Fruit fly (Drosophila melanogaster) whole organism, embryonic: Measurements from ENCODE around the gene wuho.

ENCODE experiments used
- Adf1 ChIP-seq: fragments of 200-800 bp; sonication (Bioruptor generic); IDR thresholded peaks from 2 replicates; pipeline ENCODE4 v1.3.6; 2022; ENCODE audit warnings: missing biosample characterization, missing genetic modification characterization
- Asciz ChIP-seq: fragments of 200-800 bp; sonication (Bioruptor generic); optimal IDR thresholded peaks from 2 replicates; lab custom pipeline; 2017; ENCODE audit warnings: missing biosample characterization, mild to moderate bottlenecking, missing genetic modification characterization, missing genetic modification reagents
- Awh ChIP-seq: fragments of 200-800 bp; sonication (Bioruptor generic); IDR thresholded peaks from 2 replicates; pipeline ENCODE4, ENCODE4 v1.3.6; 2022; ENCODE audit warnings: missing biosample characterization, missing genetic modification characterization
- Blimp-1 ChIP-seq: fragments of 200-800 bp; sonication (Bioruptor generic); optimal IDR thresholded peaks from 3 replicates; lab custom pipeline; 2018; ENCODE audit warnings: missing biosample characterization, missing genetic modification characterization, mild to moderate bottlenecking, moderate library complexity, missing genetic modification reagents
- CG1024 ChIP-seq: fragments of 200-800 bp; sonication (Bioruptor generic); IDR thresholded peaks from 2 replicates; pipeline ENCODE4 v1.3.6; 2022; ENCODE audit warnings: missing biosample characterization, missing genetic modification characterization
- CG10321 ChIP-seq: fragments of 200-800 bp; sonication (Bioruptor generic); IDR thresholded peaks from 2 replicates; pipeline ENCODE4 v1.3.6; 2022; ENCODE audit warnings: missing biosample characterization, missing genetic modification characterization
- CG12104 ChIP-seq: fragments of 200-800 bp; sonication (Bioruptor generic); optimal IDR thresholded peaks from 3 replicates; lab custom pipeline; 2016; ENCODE audit warnings: missing biosample characterization, missing genetic modification characterization
- CG12659 ChIP-seq: fragments of 200-800 bp; sonication (Bioruptor generic); optimal IDR thresholded peaks from 3 replicates; lab custom pipeline; 2017; ENCODE audit warnings: mild to moderate bottlenecking, missing biosample characterization, missing genetic modification reagents, missing genetic modification characterization
- CG12942 ChIP-seq: fragments of 200-800 bp; sonication (Bioruptor generic); optimal IDR thresholded peaks from 3 replicates; lab custom pipeline; 2016; ENCODE audit warnings: missing biosample characterization, missing genetic modification characterization
- CG14441 ChIP-seq: fragments of 200-800 bp; sonication (Bioruptor generic); IDR thresholded peaks from 2 replicates; pipeline ENCODE4 v1.3.6; 2022; ENCODE audit warnings: missing biosample characterization, missing genetic modification characterization
- CG15514 ChIP-seq: fragments of 200-800 bp; sonication (Bioruptor generic); optimal IDR thresholded peaks from 3 replicates; lab custom pipeline; 2017; ENCODE audit warnings: missing biosample characterization, missing genetic modification characterization, mild to moderate bottlenecking, moderate library complexity, missing genetic modification reagents
- CG17328 ChIP-seq: fragments of 200-800 bp; sonication (Bioruptor generic); IDR thresholded peaks from 2 replicates; pipeline ENCODE4 v1.3.6; 2022; ENCODE audit warnings: missing biosample characterization, missing genetic modification characterization
- CG1792 ChIP-seq: fragments of 200-800 bp; sonication (Bioruptor generic); optimal IDR thresholded peaks from 2 replicates; lab custom pipeline; 2016; ENCODE audit warnings: missing biosample characterization, missing genetic modification characterization
- CG33213 ChIP-seq: fragments of 200-800 bp; sonication (Bioruptor generic); optimal IDR thresholded peaks from 3 replicates; lab custom pipeline; 2016; ENCODE audit warnings: missing biosample characterization, missing genetic modification characterization
- CG33557 ChIP-seq: fragments of 200-800 bp; sonication (Bioruptor generic); optimal IDR thresholded peaks from 2 replicates; lab custom pipeline; 2019; ENCODE audit warnings: missing biosample characterization, mild to moderate bottlenecking, missing genetic modification characterization, moderate library complexity
- CG3407 ChIP-seq: fragments of 200-800 bp; sonication (Bioruptor generic); optimal IDR thresholded peaks from 2 replicates; lab custom pipeline; 2018; ENCODE audit warnings: missing biosample characterization, mild to moderate bottlenecking, missing genetic modification characterization
- CG4424 ChIP-seq: fragments of 200-800 bp; sonication (Bioruptor generic); optimal IDR thresholded peaks from 3 replicates; lab custom pipeline; 2016; ENCODE audit warnings: missing biosample characterization, missing genetic modification characterization
- CG4617 ChIP-seq: fragments of 200-800 bp; sonication (Bioruptor generic); optimal IDR thresholded peaks from 3 replicates; lab custom pipeline; 2016; ENCODE audit warnings: missing biosample characterization, missing genetic modification characterization, borderline replicate concordance
- CG5953 ChIP-seq: fragments of 200-800 bp; sonication (Bioruptor generic); IDR thresholded peaks from 2 replicates; pipeline ENCODE4 v1.3.6; 2022; ENCODE audit warnings: missing biosample characterization, missing genetic modification characterization
- CG6654 ChIP-seq: fragments of 200-800 bp; sonication (Bioruptor generic); optimal IDR thresholded peaks from 2 replicates; lab custom pipeline; 2017; ENCODE audit warnings: missing biosample characterization, mild to moderate bottlenecking, missing genetic modification characterization
- CG8359 ChIP-seq: fragments of 200-800 bp; sonication (Bioruptor generic); optimal IDR thresholded peaks from 2 replicates; lab custom pipeline; 2017; ENCODE audit warnings: missing biosample characterization, mild to moderate bottlenecking, missing genetic modification characterization, borderline replicate concordance
- Dll ChIP-seq: fragments of 200-800 bp; sonication (Bioruptor generic); IDR thresholded peaks from 4 replicates; pipeline ENCODE4 v1.3.6; 2022; ENCODE audit warnings: missing biosample characterization, missing genetic modification characterization; ENCODE audit not compliant: partially characterized antibody
- Drgx ChIP-seq: fragments of 200-800 bp; sonication (Bioruptor generic); IDR thresholded peaks from 2 replicates; pipeline ENCODE4 v1.3.6; 2022; ENCODE audit warnings: missing biosample characterization, missing genetic modification characterization
- Gug ChIP-seq: fragments of 200-800 bp; sonication (Bioruptor generic); IDR thresholded peaks from 4 replicates; pipeline ENCODE4 v1.3.6; 2022; ENCODE audit warnings: missing biosample characterization, missing genetic modification characterization
- H2.0 ChIP-seq: fragments of 200-800 bp; sonication (Bioruptor generic); IDR thresholded peaks from 2 replicates; pipeline ENCODE4 v1.3.6; 2022; ENCODE audit warnings: missing biosample characterization, missing genetic modification characterization
- Hr51 ChIP-seq, 2 experiments: fragments of 200-800 bp; sonication (Bioruptor generic); optimal IDR thresholded peaks; 2 replicates in 1 of 2; 3 replicates in 1 of 2; lab custom pipeline; 2016 to 2018; ENCODE audit warnings: missing biosample characterization in 2 of 2, missing genetic modification characterization in 2 of 2, mild to moderate bottlenecking in 1 of 2, moderate library complexity in 1 of 2
- MESR4 ChIP-seq: fragments of 200-800 bp; sonication (Bioruptor generic); optimal IDR thresholded peaks from 2 replicates; lab custom pipeline; 2018; ENCODE audit warnings: missing biosample characterization, mild to moderate bottlenecking, missing genetic modification characterization, moderate library complexity
- Med ChIP-seq: fragments of 200-800 bp; sonication (Bioruptor generic); peaks from one replicate; lab custom pipeline; 2016; ENCODE audit warnings: missing biosample characterization, missing genetic modification characterization, mild to moderate bottlenecking, inconsistent platforms, moderate library complexity
- Myb ChIP-seq: fragments of 200-800 bp; sonication (Bioruptor generic); optimal IDR thresholded peaks from 2 replicates; lab custom pipeline; 2016; ENCODE audit warnings: missing biosample characterization, missing genetic modification characterization
- Nf-YC ChIP-seq: fragments of 200-800 bp; optimal IDR thresholded peaks from 3 replicates; lab custom pipeline; 2019; ENCODE audit warnings: missing biosample characterization, mild to moderate bottlenecking, missing genetic modification characterization, moderate library complexity
- Tbp ChIP-seq: fragments of >200 bp; optimal IDR thresholded peaks from 2 replicates; lab custom pipeline; 2018; ENCODE audit warnings: missing biosample characterization, missing genetic modification characterization
- ara ChIP-seq: fragments of 200-800 bp; sonication (Bioruptor generic); IDR thresholded peaks from 2 replicates; pipeline ENCODE4 v1.3.6; 2022; ENCODE audit warnings: missing biosample characterization, missing genetic modification characterization
- ash1 ChIP-seq: fragments of 200-800 bp; sonication (Bioruptor generic); optimal IDR thresholded peaks from 2 replicates; lab custom pipeline; 2018; ENCODE audit warnings: missing biosample characterization, mild to moderate bottlenecking, missing genetic modification characterization
- az2 ChIP-seq: fragments of 200-800 bp; sonication (Bioruptor generic); optimal IDR thresholded peaks from 3 replicates; lab custom pipeline; 2016; ENCODE audit warnings: missing biosample characterization, missing genetic modification characterization
- cad ChIP-seq: fragments of >200 bp; optimal IDR thresholded peaks from 2 replicates; lab custom pipeline; 2017; ENCODE audit warnings: missing biosample characterization, missing genetic modification characterization
- cg ChIP-seq: fragments of 200-800 bp; sonication (Bioruptor generic); optimal IDR thresholded peaks from 3 replicates; lab custom pipeline; 2019; ENCODE audit warnings: missing biosample characterization, mild to moderate bottlenecking, missing genetic modification characterization, moderate library complexity
- dmrt11E ChIP-seq: fragments of 200-800 bp; sonication (Bioruptor generic); optimal IDR thresholded peaks from 3 replicates; lab custom pipeline; 2018; ENCODE audit warnings: missing biosample characterization, mild to moderate bottlenecking, missing genetic modification characterization, moderate library complexity
- esg ChIP-seq: fragments of 200-800 bp; sonication (Bioruptor generic); conservative IDR thresholded peaks from 2 replicates; pipeline ENCODE4 v1.3.6; 2022; ENCODE audit warnings: missing biosample characterization, missing genetic modification characterization
- eyg ChIP-seq: fragments of 200-800 bp; sonication (Bioruptor generic); optimal IDR thresholded peaks from 3 replicates; lab custom pipeline; 2016; ENCODE audit warnings: missing biosample characterization, missing genetic modification characterization
- ftz-f1 ChIP-seq: fragments of 200-800 bp; sonication (Bioruptor generic); optimal IDR thresholded peaks from 2 replicates; lab custom pipeline; 2016; ENCODE audit warnings: missing biosample characterization, missing genetic modification characterization
- gro ChIP-seq: fragments of 200-800 bp; sonication (Bioruptor generic); optimal IDR thresholded peaks from 2 replicates; lab custom pipeline; 2016; ENCODE audit warnings: missing biosample characterization, missing genetic modification characterization
- hbn ChIP-seq: fragments of 200-800 bp; sonication (Bioruptor generic); IDR thresholded peaks from 2 replicates; pipeline ENCODE4 v1.3.6; 2022; ENCODE audit warnings: missing biosample characterization, missing genetic modification characterization; ENCODE audit not compliant: partially characterized antibody
- lmd ChIP-seq: fragments of 200-800 bp; sonication (Bioruptor generic); IDR thresholded peaks from 2 replicates; pipeline ENCODE4 v1.3.6; 2022; ENCODE audit warnings: missing biosample characterization, missing genetic modification characterization
- luna ChIP-seq: fragments of 200-800 bp; sonication (Bioruptor generic); optimal IDR thresholded peaks from 2 replicates; lab custom pipeline; 2016; ENCODE audit warnings: missing biosample characterization, missing genetic modification characterization
- nau ChIP-seq: fragments of 200-800 bp; sonication (Bioruptor generic); optimal IDR thresholded peaks from 3 replicates; lab custom pipeline; 2017; ENCODE audit warnings: missing biosample characterization, mild to moderate bottlenecking, missing genetic modification characterization, missing genetic modification reagents
- nom ChIP-seq: fragments of 200-800 bp; sonication (Bioruptor generic); optimal IDR thresholded peaks from 2 replicates; lab custom pipeline; 2017; ENCODE audit warnings: missing biosample characterization, missing genetic modification characterization, mild to moderate bottlenecking, moderate library complexity, missing genetic modification reagents
- ranshi ChIP-seq: fragments of 200-800 bp; sonication (Bioruptor generic); IDR thresholded peaks from 2 replicates; pipeline ENCODE4 v1.3.6; 2022; ENCODE audit warnings: missing biosample characterization, missing genetic modification characterization
- sisA ChIP-seq: fragments of 200-800 bp; sonication (Bioruptor generic); IDR thresholded peaks from 2 replicates; pipeline ENCODE4 v1.3.6; 2022; ENCODE audit warnings: missing biosample characterization, missing genetic modification characterization
- sug ChIP-seq: fragments of 200-800 bp; optimal IDR thresholded peaks from 2 replicates; lab custom pipeline; 2019; ENCODE audit warnings: missing biosample characterization, mild to moderate bottlenecking, missing genetic modification characterization, moderate library complexity
- tgo ChIP-seq: fragments of 200-800 bp; sonication (Bioruptor generic); IDR thresholded peaks from 3 replicates; pipeline ENCODE4 v1.3.6; 2022; ENCODE audit warnings: missing biosample characterization, missing genetic modification characterization
- usp ChIP-seq: fragments of >200 bp; optimal IDR thresholded peaks from 2 replicates; lab custom pipeline; 2017; ENCODE audit warnings: missing biosample characterization, missing genetic modification characterization
- vnd ChIP-seq: fragments of 200-800 bp; sonication (Bioruptor generic); IDR thresholded peaks from 3 replicates; pipeline ENCODE4 v1.3.6; 2022; ENCODE audit warnings: missing biosample characterization, missing genetic modification characterization; ENCODE audit not compliant: partially characterized antibody
- yki ChIP-seq: fragments of >200 bp; optimal IDR thresholded peaks from 3 replicates; lab custom pipeline; 2018

wuho gene

dm6 chrX:6301052-6301451 is 13.2 kb downstream of the wuho start, which contains the start of gene CG12219 (continued):
- no peak for TF ChIP-seq CG10321 (GFP tag; lab: Robert Waterston, UW)
- TF ChIP-seq Tbp: no peak
- TF ChIP-seq H2.0 (GFP tag; lab: Robert Waterston, UW): no peak
- TF ChIP-seq Dll: peak; percentile 75
- TF ChIP-seq Blimp-1 (GFP tag; lab: Kevin White, UChicago): no peak
- no peak for TF ChIP-seq yki (lab: Kevin White, UChicago)
- no peak for TF ChIP-seq CG17328
- no peak for TF ChIP-seq dmrt11E
- no peak for TF ChIP-seq ftz-f1 (GFP tag; lab: Kevin White, UChicago)
- no peak for TF ChIP-seq CG12942 (GFP tag; lab: Kevin White, UChicago)
- TF ChIP-seq cad (GFP tag; lab: Kevin White, UChicago): no peak
- TF ChIP-seq CG5953 (GFP tag; lab: Robert Waterston, UW): no peak
- TF ChIP-seq Adf1 (GFP tag; lab: Robert Waterston, UW): no peak
- TF ChIP-seq az2: no peak
- no peak for TF ChIP-seq sisA (GFP tag; lab: Robert Waterston, UW)
- TF ChIP-seq CG4424 (GFP tag; lab: Kevin White, UChicago): no peak
- TF ChIP-seq lmd: no peak
- no peak for TF ChIP-seq vnd (GFP tag; lab: Robert Waterston, UW)
- TF ChIP-seq luna (GFP tag; lab: Kevin White, UChicago): no peak
- peak; percentile 84 for TF ChIP-seq CG4617 (GFP tag; lab: Kevin White, UChicago)
- no peak for TF ChIP-seq eyg (GFP tag; lab: Kevin White, UChicago)
- peak; percentile 30 for TF ChIP-seq Nf-YC
- TF ChIP-seq Med (GFP tag; lab: Kevin White, UChicago): peak; percentile 64
- TF ChIP-seq Hr51 (GFP tag; optimal IDR thresholded peaks at IDR 0.05; lab: Kevin White, UChicago): no peak
- TF ChIP-seq CG1792 (GFP tag; lab: Kevin White, UChicago): no peak
- TF ChIP-seq Gug (GFP tag; lab: Robert Waterston, UW): no peak
- no peak for TF ChIP-seq ranshi
- no peak for TF ChIP-seq CG14441 (GFP tag; lab: Robert Waterston, UW)
- no peak for TF ChIP-seq sug (tag; lab: Kevin White, UChicago)
- no peak for TF ChIP-seq ash1 (GFP tag; lab: Kevin White, UChicago)
- TF ChIP-seq CG33213: no peak
- TF ChIP-seq usp (GFP tag; lab: Kevin White, UChicago): no peak
- no peak for TF ChIP-seq Awh (GFP tag; lab: Robert Waterston, UW)
- TF ChIP-seq CG12104 (GFP tag; lab: Kevin White, UChicago): no peak
- TF ChIP-seq CG15514 (GFP tag; lab: Kevin White, UChicago): peak; percentile 51
- TF ChIP-seq CG33557 (GFP tag; lab: Kevin White, UChicago): no peak
- TF ChIP-seq nau (GFP tag; lab: Kevin White, UChicago): no peak
- no peak for TF ChIP-seq ara (GFP tag; lab: Robert Waterston, UW)
- TF ChIP-seq esg: no peak
- no peak for TF ChIP-seq CG1024
- TF ChIP-seq Drgx (GFP tag; lab: Robert Waterston, UW): no peak
- no peak for TF ChIP-seq nom (GFP tag; lab: Kevin White, UChicago)
- TF ChIP-seq CG3407 (GFP tag; lab: Kevin White, UChicago): no peak
- TF ChIP-seq Myb (GFP tag; lab: Kevin White, UChicago): peak; percentile 91
- TF ChIP-seq gro: no peak
- TF ChIP-seq MESR4 (GFP tag; lab: Kevin White, UChicago): peak; percentile 72
- peak; percentile 20 for TF ChIP-seq CG12659 (GFP tag; lab: Kevin White, UChicago)
- TF ChIP-seq cg (GFP tag; lab: Kevin White, UChicago): no peak
- no peak for TF ChIP-seq CG6654 (GFP tag; lab: Kevin White, UChicago)
- peak; percentile 65 for TF ChIP-seq hbn (GFP tag; lab: Robert Waterston, UW)
- no peak for TF ChIP-seq CG8359 (GFP tag; lab: Kevin White, UChicago)
- no peak for TF ChIP-seq Asciz (GFP tag; lab: Kevin White, UChicago)
- no peak for TF ChIP-seq tgo
